Fruit fly (Drosophila melanogaster) whole organism, embryonic: ENCODE measurements around the gene CG14309.

Source experiments
- B-H2 ChIP-seq: fragments of 200-800 bp; sonication (Bioruptor generic); optimal IDR thresholded peaks from 2 replicates; lab custom pipeline; 2018; ENCODE audit warnings: missing biosample characterization, mild to moderate bottlenecking, missing genetic modification characterization
- BEAF-32 ChIP-seq: fragments of 200-800 bp; sonication (Bioruptor generic); optimal IDR thresholded peaks from 3 replicates; lab custom pipeline; 2017; ENCODE audit warnings: missing biosample characterization, missing genetic modification characterization, mild to moderate bottlenecking, moderate library complexity, missing genetic modification reagents
- BtbVII ChIP-seq: fragments of 200-800 bp; sonication (Bioruptor generic); optimal IDR thresholded peaks from 3 replicates; lab custom pipeline; 2017; ENCODE audit warnings: missing biosample characterization, mild to moderate bottlenecking, missing genetic modification characterization
- C15 ChIP-seq: fragments of 200-800 bp; sonication (Bioruptor generic); IDR thresholded peaks from 3 replicates; pipeline ENCODE4 v1.3.6; 2022; ENCODE audit warnings: missing biosample characterization, missing genetic modification characterization
- CG10147 ChIP-seq: fragments of 200-800 bp; sonication (Bioruptor generic); optimal IDR thresholded peaks from 2 replicates; lab custom pipeline; 2019; ENCODE audit warnings: missing biosample characterization, mild to moderate bottlenecking, missing genetic modification characterization, moderate library complexity
- CG10366 ChIP-seq: fragments of 200-800 bp; sonication (Bioruptor generic); IDR thresholded peaks from 2 replicates; pipeline ENCODE4 v1.3.6; 2022; ENCODE audit warnings: missing biosample characterization, missing genetic modification characterization
- CG10431 ChIP-seq: fragments of 200-800 bp; sonication (Bioruptor generic); optimal IDR thresholded peaks from 3 replicates; lab custom pipeline; 2018; ENCODE audit warnings: missing biosample characterization, mild to moderate bottlenecking, missing genetic modification characterization
- CG11560 ChIP-seq: fragments of 200-800 bp; sonication (Bioruptor generic); IDR thresholded peaks from 3 replicates; pipeline ENCODE4 v1.3.6; 2022; ENCODE audit warnings: missing biosample characterization, missing genetic modification characterization
- CG14441 ChIP-seq: fragments of 200-800 bp; sonication (Bioruptor generic); IDR thresholded peaks from 2 replicates; pipeline ENCODE4 v1.3.6; 2022; ENCODE audit warnings: missing biosample characterization, missing genetic modification characterization
- CG15479 ChIP-seq: fragments of 200-800 bp; sonication (Bioruptor generic); optimal IDR thresholded peaks from 3 replicates; lab custom pipeline; 2019; ENCODE audit warnings: missing biosample characterization, mild to moderate bottlenecking, missing genetic modification characterization, moderate library complexity
- CG17359 ChIP-seq: fragments of 200-800 bp; sonication (Bioruptor generic); optimal IDR thresholded peaks from 3 replicates; lab custom pipeline; 2018; ENCODE audit warnings: missing biosample characterization, mild to moderate bottlenecking, missing genetic modification characterization, moderate library complexity
- CG17802 ChIP-seq: fragments of 200-800 bp; sonication (Bioruptor generic); optimal IDR thresholded peaks from 2 replicates; lab custom pipeline; 2018; ENCODE audit warnings: missing biosample characterization, mild to moderate bottlenecking, missing genetic modification characterization, moderate library complexity
- CG2199 ChIP-seq: fragments of 200-800 bp; sonication (Bioruptor generic); IDR thresholded peaks from 3 replicates; pipeline ENCODE4 v1.3.6; 2022; ENCODE audit warnings: missing biosample characterization, missing genetic modification characterization
- CG5245 ChIP-seq: fragments of 200-800 bp; sonication (Bioruptor generic); optimal IDR thresholded peaks from 3 replicates; lab custom pipeline; 2016; ENCODE audit warnings: missing biosample characterization, missing genetic modification characterization
- CG7928 ChIP-seq: fragments of 200-800 bp; sonication (Bioruptor generic); optimal IDR thresholded peaks from 2 replicates; lab custom pipeline; 2017; ENCODE audit warnings: missing biosample characterization, mild to moderate bottlenecking, missing genetic modification characterization
- CG8359 ChIP-seq: fragments of 200-800 bp; sonication (Bioruptor generic); optimal IDR thresholded peaks from 2 replicates; lab custom pipeline; 2017; ENCODE audit warnings: missing biosample characterization, mild to moderate bottlenecking, missing genetic modification characterization, borderline replicate concordance
- CG9437 ChIP-seq: fragments of 200-800 bp; sonication (Bioruptor generic); optimal IDR thresholded peaks from 2 replicates; lab custom pipeline; 2018; ENCODE audit warnings: missing biosample characterization, mild to moderate bottlenecking, missing genetic modification characterization
- CTCF ChIP-seq: fragments of 200-800 bp; sonication (Bioruptor generic); optimal IDR thresholded peaks from 2 replicates; lab custom pipeline; 2017; ENCODE audit warnings: missing biosample characterization, mild to moderate bottlenecking, missing genetic modification characterization, moderate library complexity
- Camta ChIP-seq: fragments of 200-800 bp; sonication (Bioruptor generic); optimal IDR thresholded peaks from 2 replicates; lab custom pipeline; 2016; ENCODE audit warnings: missing biosample characterization, missing genetic modification characterization
- Dll ChIP-seq: fragments of 200-800 bp; sonication (Bioruptor generic); IDR thresholded peaks from 4 replicates; pipeline ENCODE4 v1.3.6; 2022; ENCODE audit warnings: missing biosample characterization, missing genetic modification characterization; ENCODE audit not compliant: partially characterized antibody
- Doc3 ChIP-seq: fragments of 200-800 bp; sonication (Bioruptor generic); IDR thresholded peaks from 3 replicates; pipeline ENCODE4 v1.3.6; 2022; ENCODE audit warnings: missing biosample characterization, missing genetic modification characterization; ENCODE audit not compliant: partially characterized antibody
- Eip74EF ChIP-seq, 2 experiments: fragments of 200-800 bp in 1 of 2; fragments of >200 bp in 1 of 2; sonication (Bioruptor generic) in 1 of 2; optimal IDR thresholded peaks; 2 replicates each; lab custom pipeline; 2017 to 2019; ENCODE audit warnings: missing biosample characterization in 2 of 2, missing genetic modification characterization in 2 of 2, mild to moderate bottlenecking in 1 of 2, moderate library complexity in 1 of 2
- GATAe ChIP-seq: fragments of 200-800 bp; sonication (Bioruptor generic); conservative IDR thresholded peaks from 2 replicates; pipeline ENCODE4 v1.3.6; 2022; ENCODE audit warnings: missing biosample characterization, missing genetic modification characterization
- Gsc ChIP-seq: fragments of 200-800 bp; sonication (Bioruptor generic); IDR thresholded peaks from 2 replicates; pipeline ENCODE4 v1.3.6; 2022; ENCODE audit warnings: missing biosample characterization, missing genetic modification characterization
- HLH54F ChIP-seq: fragments of 200-800 bp; sonication (Bioruptor generic); optimal IDR thresholded peaks from 3 replicates; lab custom pipeline; 2016; ENCODE audit warnings: missing biosample characterization, missing genetic modification characterization
- Hand ChIP-seq: fragments of 200-800 bp; sonication (Bioruptor generic); optimal IDR thresholded peaks from 2 replicates; lab custom pipeline; 2017; ENCODE audit warnings: mild to moderate bottlenecking, missing biosample characterization, missing genetic modification reagents, missing genetic modification characterization
- Opbp ChIP-seq: fragments of 200-800 bp; sonication (Bioruptor generic); IDR thresholded peaks from 3 replicates; pipeline ENCODE4 v1.3.6; 2022; ENCODE audit warnings: missing biosample characterization, missing genetic modification characterization; ENCODE audit not compliant: partially characterized antibody
- Rx ChIP-seq: fragments of 200-800 bp; sonication (Bioruptor generic); IDR thresholded peaks from 2 replicates; pipeline ENCODE4 v1.3.6; 2022; ENCODE audit warnings: missing biosample characterization, missing genetic modification characterization
- Trl ChIP-seq, 3 experiments: fragments of >200 bp in 2 of 3; fragments of 200-800 bp in 1 of 3; sonication (Bioruptor generic) in 1 of 3; optimal IDR thresholded peaks; 2 replicates in 1 of 3; 3 replicates in 2 of 3; lab custom pipeline; 2016 to 2017; ENCODE audit warnings: missing biosample characterization in 1 of 3, missing genetic modification characterization in 1 of 3
- bigmax ChIP-seq: fragments of 200-800 bp; sonication (Bioruptor generic); optimal IDR thresholded peaks from 2 replicates; lab custom pipeline; 2018; ENCODE audit warnings: missing biosample characterization, mild to moderate bottlenecking, missing genetic modification characterization
- bsh ChIP-seq, 2 experiments: fragments of 200-800 bp; sonication (Bioruptor generic); optimal IDR thresholded peaks; 2 replicates each; lab custom pipeline; 2017 to 2018; ENCODE audit warnings: mild to moderate bottlenecking in 2 of 2, missing biosample characterization in 2 of 2, missing genetic modification characterization in 2 of 2, moderate library complexity in 1 of 2
- ci ChIP-seq: fragments of 200-800 bp; sonication (Bioruptor generic); IDR thresholded peaks from 3 replicates; pipeline ENCODE4 v1.3.6; 2022; ENCODE audit warnings: missing biosample characterization, missing genetic modification characterization
- crol ChIP-seq: fragments of 200-800 bp; sonication (Bioruptor generic); IDR thresholded peaks from 2 replicates; pipeline ENCODE4 v1.3.6; 2022; ENCODE audit warnings: missing biosample characterization, missing genetic modification characterization
- esg ChIP-seq: fragments of 200-800 bp; sonication (Bioruptor generic); conservative IDR thresholded peaks from 2 replicates; pipeline ENCODE4 v1.3.6; 2022; ENCODE audit warnings: missing biosample characterization, missing genetic modification characterization
- exex ChIP-seq: fragments of 200-800 bp; sonication (Bioruptor generic); optimal IDR thresholded peaks from 4 replicates; lab custom pipeline; 2018; ENCODE audit warnings: missing biosample characterization, mild to moderate bottlenecking, missing genetic modification characterization, moderate library complexity
- fd64A ChIP-seq: fragments of 200-800 bp; sonication (Bioruptor generic); optimal IDR thresholded peaks from 3 replicates; lab custom pipeline; 2018; ENCODE audit warnings: missing biosample characterization, mild to moderate bottlenecking, missing genetic modification characterization
- hb ChIP-seq: fragments of 200-800 bp; sonication (Bioruptor generic); IDR thresholded peaks from 3 replicates; pipeline ENCODE4 v1.3.6; 2022; ENCODE audit warnings: missing biosample characterization, missing genetic modification characterization; ENCODE audit not compliant: partially characterized antibody
- mam ChIP-seq: fragments of 200-800 bp; sonication (Bioruptor generic); optimal IDR thresholded peaks from 3 replicates; lab custom pipeline; 2016; ENCODE audit warnings: missing biosample characterization, missing genetic modification characterization
- nau ChIP-seq: fragments of 200-800 bp; sonication (Bioruptor generic); optimal IDR thresholded peaks from 3 replicates; lab custom pipeline; 2017; ENCODE audit warnings: missing biosample characterization, mild to moderate bottlenecking, missing genetic modification characterization, missing genetic modification reagents
- nom ChIP-seq: fragments of 200-800 bp; sonication (Bioruptor generic); optimal IDR thresholded peaks from 2 replicates; lab custom pipeline; 2017; ENCODE audit warnings: missing biosample characterization, missing genetic modification characterization, mild to moderate bottlenecking, moderate library complexity, missing genetic modification reagents
- pfk ChIP-seq: fragments of 200-800 bp; sonication (Bioruptor generic); optimal IDR thresholded peaks from 2 replicates; lab custom pipeline; 2018; ENCODE audit warnings: missing biosample characterization, mild to moderate bottlenecking, missing genetic modification characterization, moderate library complexity
- pnt ChIP-seq: fragments of 200-800 bp; sonication (Bioruptor generic); optimal IDR thresholded peaks from 3 replicates; lab custom pipeline; 2016; ENCODE audit warnings: missing biosample characterization, missing genetic modification characterization
- sim ChIP-seq: fragments of 200-800 bp; sonication (Bioruptor generic); IDR thresholded peaks from 2 replicates; pipeline ENCODE4 v1.3.6; 2022; ENCODE audit warnings: missing biosample characterization, missing genetic modification characterization
- slbo ChIP-seq: fragments of 200-800 bp; sonication (Bioruptor generic); IDR thresholded peaks from 2 replicates; pipeline ENCODE4 v1.3.6; 2022; ENCODE audit warnings: missing biosample characterization, missing genetic modification characterization
- so ChIP-seq: fragments of 200-800 bp; sonication (Bioruptor generic); IDR thresholded peaks from 3 replicates; pipeline ENCODE4 v1.3.6; 2022; ENCODE audit warnings: missing biosample characterization, missing genetic modification characterization
- tgo ChIP-seq: fragments of 200-800 bp; sonication (Bioruptor generic); IDR thresholded peaks from 3 replicates; pipeline ENCODE4 v1.3.6; 2022; ENCODE audit warnings: missing biosample characterization, missing genetic modification characterization
- tup ChIP-seq: fragments of 200-800 bp; sonication (Bioruptor generic); optimal IDR thresholded peaks from 2 replicates; lab custom pipeline; 2016; ENCODE audit warnings: missing biosample characterization, mild to moderate bottlenecking, missing genetic modification characterization, moderate library complexity
- wek ChIP-seq: fragments of 200-800 bp; sonication (Bioruptor generic); optimal IDR thresholded peaks from 3 replicates; lab custom pipeline; 2018; ENCODE audit warnings: missing biosample characterization, mild to moderate bottlenecking, missing genetic modification characterization, moderate library complexity

Gene CG14309

DNA sequence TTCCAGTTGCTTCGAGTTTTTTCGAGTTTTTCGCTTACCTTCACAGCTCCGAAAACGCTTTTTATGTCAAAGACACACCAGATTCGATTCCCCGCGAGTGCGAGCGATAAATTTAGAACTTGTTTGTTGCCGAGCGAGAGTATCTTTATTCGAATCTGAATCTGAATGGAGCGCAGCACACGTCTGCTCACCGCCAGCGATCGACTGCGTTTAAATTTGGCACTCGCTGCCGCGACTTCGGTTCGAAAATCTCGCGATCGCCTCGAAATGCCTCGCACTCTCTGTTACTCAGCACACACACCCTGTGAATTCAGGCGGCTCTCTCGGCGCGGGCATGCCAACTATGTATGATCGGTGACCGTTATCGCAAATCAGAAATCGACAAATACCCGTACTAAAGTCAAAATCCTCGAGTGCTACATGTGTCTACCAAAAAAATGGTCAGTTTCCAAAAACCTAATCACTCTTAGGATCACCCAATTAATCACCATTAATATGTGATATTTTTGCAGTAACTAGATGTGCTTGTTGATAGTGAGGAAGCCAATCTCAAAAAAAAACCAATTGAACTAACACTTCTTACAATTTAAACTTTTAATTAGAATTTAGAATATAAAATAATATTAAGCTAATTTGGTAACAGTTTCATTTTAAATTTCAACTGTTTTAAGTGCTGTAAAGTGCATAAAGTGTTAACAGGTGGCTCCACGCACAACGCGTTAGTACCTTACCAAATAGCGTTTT lies 14.3 kb upstream of the CG14309 start, which contains the start of gene Vha100-2 (continued):
- no peak for TF ChIP-seq CG10431 (GFP tag; lab: Kevin White, UChicago)
- TF ChIP-seq Trl (optimal IDR thresholded peaks at IDR 0.05; lab: Kevin White, UChicago) = peak in 1 of 2 experiments; percentile 77
- peak; percentile 4 for TF ChIP-seq Trl (GFP tag; optimal IDR thresholded peaks at IDR 0.05; lab: Kevin White, UChicago)
- TF ChIP-seq CG8359 (GFP tag; lab: Kevin White, UChicago) = no peak
- no peak for TF ChIP-seq Eip74EF (GFP tag; optimal IDR thresholded peaks at IDR 0.05; lab: Kevin White, UChicago)
- TF ChIP-seq HLH54F (GFP tag; lab: Kevin White, UChicago) = peak; percentile 33
- no peak for TF ChIP-seq Dll
- peak; percentile 70 for TF ChIP-seq slbo
- peak; percentile 83 for TF ChIP-seq ci (GFP tag; lab: Robert Waterston, UW)
- peak; percentile 14 for TF ChIP-seq CG9437 (GFP tag; lab: Kevin White, UChicago)
- no peak for TF ChIP-seq hb (GFP tag; lab: Robert Waterston, UW)
- peak; percentile 11 for TF ChIP-seq CG17359 (tag; lab: Kevin White, UChicago)
- peak in 1 of 2 experiments; percentile 4 for TF ChIP-seq bsh (GFP tag; optimal IDR thresholded peaks at IDR 0.05; lab: Kevin White, UChicago)
- TF ChIP-seq CG5245 (GFP tag; lab: Kevin White, UChicago) = no peak
- TF ChIP-seq C15 (GFP tag; lab: Robert Waterston, UW) = no peak
- no peak for TF ChIP-seq Doc3
- no peak for TF ChIP-seq CG11560 (tag; lab: Robert Waterston, UW)
- TF ChIP-seq fd64A (GFP tag; lab: Kevin White, UChicago) = no peak
- TF ChIP-seq Gsc (GFP tag; lab: Robert Waterston, UW) = no peak
- TF ChIP-seq crol (GFP tag; lab: Robert Waterston, UW) = 0 out of 2 replicates have a peak, but pooled peaks have one; percentile 1
- TF ChIP-seq CG14441 (GFP tag; lab: Robert Waterston, UW) = peak; percentile 65
- TF ChIP-seq esg (GFP tag; lab: Robert Waterston, UW) = no peak
- TF ChIP-seq GATAe = 0 out of 2 replicates have a peak, but pooled peaks have one; percentile 18
- peak; percentile 29 for TF ChIP-seq nom (GFP tag; lab: Kevin White, UChicago)
- peak; percentile 28 for TF ChIP-seq BtbVII (GFP tag; lab: Kevin White, UChicago)
- peak; percentile 65; the same call in 2 of the 3 replicates for TF ChIP-seq Opbp (GFP tag; lab: Robert Waterston, UW)
- peak; percentile 3 for TF ChIP-seq bigmax (GFP tag; lab: Kevin White, UChicago)
- TF ChIP-seq Rx (GFP tag; lab: Robert Waterston, UW) = no peak
- no peak for TF ChIP-seq Camta (GFP tag; lab: Kevin White, UChicago)
- peak; percentile 70; the same call in 2 of the 3 replicates for TF ChIP-seq so (GFP tag; lab: Robert Waterston, UW)
- peak; percentile 36 for TF ChIP-seq pfk
- TF ChIP-seq Hand (GFP tag; lab: Kevin White, UChicago) = peak; percentile 35
- no peak for TF ChIP-seq CG10147 (GFP tag; lab: Kevin White, UChicago)
- peak; percentile 24; the same call in 1 of the 3 replicates for TF ChIP-seq tgo (GFP tag; lab: Robert Waterston, UW)
- TF ChIP-seq BEAF-32 = peak; percentile 45
- no peak for TF ChIP-seq CG7928
- TF ChIP-seq pnt = no peak
- peak; percentile 39 for TF ChIP-seq CTCF
- no peak for TF ChIP-seq exex (tag; lab: Kevin White, UChicago)
- TF ChIP-seq tup (GFP tag; lab: Kevin White, UChicago) = no peak
- no peak for TF ChIP-seq CG15479 (GFP tag; lab: Kevin White, UChicago)
- TF ChIP-seq B-H2 (GFP tag; lab: Kevin White, UChicago) = peak; percentile 55
- TF ChIP-seq sim = no peak
- peak; percentile 9 for TF ChIP-seq nau (GFP tag; lab: Kevin White, UChicago)
- TF ChIP-seq CG2199 (GFP tag; lab: Robert Waterston, UW) = peak; percentile 26; the same call in 1 of the 3 replicates
- no peak for TF ChIP-seq CG17802 (tag; lab: Kevin White, UChicago)
- peak; percentile 31 for TF ChIP-seq CG10366 (GFP tag; lab: Robert Waterston, UW)
- peak; percentile 22 for TF ChIP-seq mam (GFP tag; lab: Kevin White, UChicago)
- TF ChIP-seq wek (GFP tag; lab: Kevin White, UChicago) = peak; percentile 91
